Fruit fly (Drosophila melanogaster) whole organism, pupa: ENCODE data around the gene slif.

Experiments
- CG10348 ChIP-seq: fragments of 200-800 bp; sonication (Bioruptor generic); IDR thresholded peaks from 2 replicates; pipeline ENCODE4 v1.3.6; 2022; ENCODE audit warnings: missing biosample characterization, missing genetic modification characterization
- CG12605 ChIP-seq: fragments of 200-800 bp; sonication (Bioruptor generic); IDR thresholded peaks from 2 replicates; pipeline ENCODE4 v1.3.6; 2022; ENCODE audit warnings: missing biosample characterization, missing genetic modification characterization
- CG13204 ChIP-seq: fragments of 200-800 bp; sonication (Bioruptor generic); optimal IDR thresholded peaks from 2 replicates; lab custom pipeline; 2018; ENCODE audit warnings: missing biosample characterization, mild to moderate bottlenecking, missing genetic modification characterization, moderate library complexity
- CG14655 ChIP-seq: fragments of 200-800 bp; sonication (Bioruptor generic); optimal IDR thresholded peaks from 3 replicates; lab custom pipeline; 2017; ENCODE audit warnings: mild to moderate bottlenecking, missing biosample characterization, missing genetic modification reagents, missing genetic modification characterization
- CG15710 ChIP-seq: fragments of 200-800 bp; sonication (Bioruptor generic); optimal IDR thresholded peaks from 2 replicates; lab custom pipeline; 2018; ENCODE audit warnings: missing biosample characterization, mild to moderate bottlenecking, missing genetic modification characterization, moderate library complexity
- CG17806 ChIP-seq: fragments of 200-800 bp; sonication (Bioruptor generic); optimal IDR thresholded peaks from 2 replicates; lab custom pipeline; 2018; ENCODE audit warnings: missing biosample characterization, mild to moderate bottlenecking, missing genetic modification characterization, moderate library complexity
- CG32121 ChIP-seq: fragments of 200-800 bp; sonication (Bioruptor generic); IDR thresholded peaks from 2 replicates; pipeline ENCODE4 v1.3.6; 2022; ENCODE audit warnings: missing biosample characterization, missing genetic modification characterization
- CG34367 ChIP-seq: fragments of 200-800 bp; sonication (Bioruptor generic); optimal IDR thresholded peaks from 2 replicates; lab custom pipeline; 2018; ENCODE audit warnings: missing biosample characterization, mild to moderate bottlenecking, missing genetic modification characterization
- CG4496 ChIP-seq: fragments of 200-800 bp; sonication (Bioruptor generic); IDR thresholded peaks from 3 replicates; pipeline ENCODE4 v1.3.6; 2022; ENCODE audit warnings: missing biosample characterization, missing genetic modification characterization
- CG8159 ChIP-seq: fragments of 200-800 bp; sonication (Bioruptor generic); optimal IDR thresholded peaks from 3 replicates; lab custom pipeline; 2018; ENCODE audit warnings: missing biosample characterization, mild to moderate bottlenecking, missing genetic modification characterization, moderate library complexity
- CG8301 ChIP-seq: fragments of 200-800 bp; sonication (Bioruptor generic); optimal IDR thresholded peaks from 2 replicates; lab custom pipeline; 2018; ENCODE audit warnings: missing biosample characterization, mild to moderate bottlenecking, missing genetic modification characterization
- CG9948 ChIP-seq: fragments of 200-800 bp; sonication (Bioruptor generic); optimal IDR thresholded peaks from 2 replicates; lab custom pipeline; 2018; ENCODE audit warnings: missing biosample characterization, mild to moderate bottlenecking, missing genetic modification characterization, moderate library complexity
- D1 ChIP-seq: fragments of 200-800 bp; sonication (Bioruptor generic); optimal IDR thresholded peaks from 2 replicates; lab custom pipeline; 2018; ENCODE audit warnings: missing biosample characterization, mild to moderate bottlenecking, missing genetic modification characterization, moderate library complexity
- EcR ChIP-seq: fragments of 200-800 bp; sonication (Bioruptor generic); optimal IDR thresholded peaks from 3 replicates; lab custom pipeline; 2019; ENCODE audit warnings: missing biosample characterization, missing genetic modification characterization, mild to moderate bottlenecking, moderate library complexity, missing genetic modification reagents
- Ets98B ChIP-seq: fragments of 200-800 bp; sonication (Bioruptor generic); IDR thresholded peaks from 2 replicates; pipeline ENCODE4 v1.3.6; 2022; ENCODE audit warnings: missing biosample characterization, missing genetic modification characterization
- Pif1A ChIP-seq: fragments of 200-800 bp; sonication (Bioruptor generic); optimal IDR thresholded peaks from 3 replicates; lab custom pipeline; 2016; ENCODE audit warnings: missing biosample characterization, missing genetic modification characterization
- Pif1B ChIP-seq: fragments of 200-800 bp; sonication (Bioruptor generic); optimal IDR thresholded peaks from 3 replicates; lab custom pipeline; 2016; ENCODE audit warnings: missing biosample characterization, missing genetic modification characterization
- Snoo ChIP-seq: fragments of 200-800 bp; sonication (Bioruptor generic); optimal IDR thresholded peaks from 3 replicates; lab custom pipeline; 2017; ENCODE audit warnings: missing biosample characterization, mild to moderate bottlenecking, missing genetic modification characterization, inconsistent platforms
- fd96Ca ChIP-seq: fragments of 200-800 bp; sonication (Bioruptor generic); IDR thresholded peaks from 3 replicates; pipeline ENCODE4 v1.3.6; 2022; ENCODE audit warnings: missing biosample characterization, missing genetic modification characterization
- gl ChIP-seq: fragments of 200-800 bp; sonication (Bioruptor generic); optimal IDR thresholded peaks from 2 replicates; lab custom pipeline; 2018; ENCODE audit warnings: missing biosample characterization, mild to moderate bottlenecking, missing genetic modification characterization
- rn ChIP-seq: fragments of 200-800 bp; sonication (Bioruptor generic); IDR thresholded peaks from 2 replicates; pipeline ENCODE4 v1.3.6; 2022; ENCODE audit warnings: missing biosample characterization, missing genetic modification characterization

The slif gene

dm6 chr3L:22851172-22852128, 29.4 kb upstream of the slif start:
- TF ChIP-seq CG10348 (GFP tag; lab: Robert Waterston, UW) (no peak), D1 (tag; lab: Kevin White, UChicago) (peak; percentile 69), CG13204 (peak; percentile 90), rn (GFP tag; lab: Robert Waterston, UW) (no peak), CG17806 (tag; lab: Kevin White, UChicago) (peak; percentile 74), CG4496 (GFP tag; lab: Robert Waterston, UW) (peak; percentile 60), Ets98B (GFP tag; lab: Robert Waterston, UW) (no peak), CG12605 (GFP tag; lab: Robert Waterston, UW) (peak; percentile 77), CG15710 (peak; percentile 83), CG8159 (tag; lab: Kevin White, UChicago) (peak; percentile 88), gl (tag; lab: Kevin White, UChicago) (peak; percentile 97), Snoo (tag; lab: Kevin White, UChicago) (peak; percentile 73), EcR (GFP tag; lab: Kevin White, UChicago) (peak; percentile 91), CG9948 (peak; percentile 75), CG8301 (tag; lab: Kevin White, UChicago) (peak; percentile 23), CG14655 (peak; percentile 63), fd96Ca (GFP tag; lab: Robert Waterston, UW) (peak; percentile 54; the same call in 2 of the 3 replicates), CG32121 (GFP tag; lab: Robert Waterston, UW) (peak; percentile 29), Pif1A (GFP tag; lab: Kevin White, UChicago) (peak; percentile 80), Pif1B (GFP tag; lab: Kevin White, UChicago) (peak; percentile 81), CG34367 (peak; percentile 86)
- TF ChIP-seq, all 21 proteins: peak for 18

DNA sequence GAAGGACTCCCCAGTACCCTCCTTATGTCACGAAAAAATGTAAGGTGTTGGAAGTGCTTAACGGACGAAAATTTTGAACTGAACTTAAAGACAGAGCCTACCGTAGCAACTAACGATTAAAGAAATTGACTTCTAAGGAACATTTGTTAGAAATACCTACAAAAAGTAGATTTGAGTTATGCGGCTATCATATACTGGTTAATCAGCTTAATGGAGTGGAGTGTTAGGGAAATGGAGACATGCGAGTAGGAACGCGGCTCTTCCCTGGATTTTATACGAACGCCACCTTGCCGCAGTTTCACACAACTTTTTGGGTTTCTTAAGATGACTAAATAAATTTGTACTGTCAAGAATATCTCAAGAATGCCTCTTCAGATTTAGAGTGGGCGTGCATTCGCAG, 27.4 kb upstream of the slif start, which contains the start of gene CG32462:
Gene CG32462 (minus strand): TSS at position 101 of the 400 bp plus-strand sequence.
- TF ChIP-seq CG32121 (GFP tag; lab: Robert Waterston, UW): no peak

- TF ChIP-seq fd96Ca (GFP tag; lab: Robert Waterston, UW): no peak
- TF ChIP-seq CG34367: no peak
- no peak for TF ChIP-seq CG4496 (GFP tag; lab: Robert Waterston, UW)
- TF ChIP-seq, all 21 proteins: peak for 0
Observed at dm6 chr3L:22856009-22856477, 24.8 kb upstream of the slif start, which contains the start of gene CG32459. TSS of gene CG32459 (minus strand) at chr3L:22856059.

dm6 chr3L:22860487-22860886, 20.4 kb upstream of the slif start, which contains the start of gene CG13239:
TSS of gene CG13239 (plus strand) at chr3L:22860787.
- TF ChIP-seq CG17806 (tag; lab: Kevin White, UChicago): no peak
- TF ChIP-seq CG14655: no peak
- no peak for TF ChIP-seq CG13204
- no peak for TF ChIP-seq Snoo (tag; lab: Kevin White, UChicago)
- no peak for TF ChIP-seq CG32121 (GFP tag; lab: Robert Waterston, UW)
- no peak for TF ChIP-seq CG4496 (GFP tag; lab: Robert Waterston, UW)
- TF ChIP-seq D1 (tag; lab: Kevin White, UChicago): no peak
- TF ChIP-seq rn (GFP tag; lab: Robert Waterston, UW): no peak
- TF ChIP-seq Pif1B (GFP tag; lab: Kevin White, UChicago): no peak
- TF ChIP-seq EcR (GFP tag; lab: Kevin White, UChicago): no peak
- no peak for TF ChIP-seq CG34367
- no peak for TF ChIP-seq CG9948
- TF ChIP-seq Ets98B (GFP tag; lab: Robert Waterston, UW): no peak
- no peak for TF ChIP-seq CG10348 (GFP tag; lab: Robert Waterston, UW)
- TF ChIP-seq Pif1A (GFP tag; lab: Kevin White, UChicago): no peak
- TF ChIP-seq gl (tag; lab: Kevin White, UChicago): no peak
- TF ChIP-seq fd96Ca (GFP tag; lab: Robert Waterston, UW): no peak
- TF ChIP-seq CG8159 (tag; lab: Kevin White, UChicago): no peak
- no peak for TF ChIP-seq CG12605 (GFP tag; lab: Robert Waterston, UW)
- no peak for TF ChIP-seq CG8301 (tag; lab: Kevin White, UChicago)
- TF ChIP-seq, all 21 proteins: peak for 0

DNA sequence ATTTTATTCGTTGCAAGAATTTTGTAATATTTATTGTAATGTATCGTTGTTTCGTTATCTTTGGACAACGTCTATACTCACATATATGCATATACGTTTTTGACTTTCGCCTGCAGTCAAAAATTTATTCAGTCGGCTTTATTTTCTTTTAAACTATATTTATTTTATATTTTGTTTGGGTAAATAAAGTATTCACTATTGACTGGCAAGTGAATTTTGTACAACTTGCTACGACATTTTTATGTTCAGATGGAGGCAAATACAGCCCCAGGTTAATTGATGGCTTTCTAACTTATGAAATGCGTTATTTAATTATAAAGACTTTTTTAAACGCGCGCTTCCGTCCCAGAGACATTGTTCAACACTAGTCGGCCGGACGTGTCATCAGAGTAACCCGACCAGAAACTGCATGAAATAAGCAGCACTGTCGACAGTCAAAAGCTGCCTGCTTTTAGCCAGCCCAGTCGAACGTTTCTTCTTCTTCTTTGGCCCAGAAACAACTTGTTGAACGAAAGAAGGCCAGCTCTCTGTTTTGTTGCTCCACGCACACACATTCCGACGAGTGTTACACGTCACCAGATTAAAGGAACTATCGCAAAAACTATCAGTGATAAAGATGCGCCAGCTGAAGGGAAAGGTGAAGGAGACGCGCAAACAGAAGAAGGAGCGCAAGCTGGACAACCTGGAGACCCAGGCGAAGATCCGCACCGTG, 17.3 kb upstream of the slif start, which contains the start of gene CG33169:
Gene CG33169 (plus strand): TSS at position 498 of the 712 bp plus-strand sequence.
- TF ChIP-seq rn (GFP tag; lab: Robert Waterston, UW) (peak; percentile 77), CG32121 (GFP tag; lab: Robert Waterston, UW) (peak; percentile 66), CG15710 (peak; percentile 55), gl (tag; lab: Kevin White, UChicago) (no peak), CG34367 (no peak), fd96Ca (GFP tag; lab: Robert Waterston, UW) (peak; percentile 59; the same call in 1 of the 3 replicates), CG13204 (no peak), CG8301 (tag; lab: Kevin White, UChicago) (no peak), Pif1A (GFP tag; lab: Kevin White, UChicago) (peak; percentile 2), D1 (tag; lab: Kevin White, UChicago) (peak; percentile 42), CG4496 (GFP tag; lab: Robert Waterston, UW) (peak; percentile 82), EcR (GFP tag; lab: Kevin White, UChicago) (peak; percentile 18), CG14655 (peak; percentile 12), Ets98B (GFP tag; lab: Robert Waterston, UW) (peak; percentile 64), CG12605 (GFP tag; lab: Robert Waterston, UW) (peak; percentile 91), CG9948 (no peak), Snoo (tag; lab: Kevin White, UChicago) (peak; percentile 74), Pif1B (GFP tag; lab: Kevin White, UChicago) (peak; percentile 15), CG8159 (tag; lab: Kevin White, UChicago) (peak; percentile 15), CG10348 (GFP tag; lab: Robert Waterston, UW) (peak; percentile 43; the same call in 1 of the 2 replicates), CG17806 (tag; lab: Kevin White, UChicago) (peak; percentile 40)
